Fruit fly (Drosophila melanogaster) whole organism, adult: ENCODE data around the gene Cpr76Bb.
"Not testable (repeated sequence)": the region's sequence is repeated elsewhere in the genome, so short reads cannot be mapped to it uniquely, and the experiment has no call there.

Experiments used
- CG11617 ChIP-seq: fragments of 200-800 bp; sonication (Bioruptor generic); optimal IDR thresholded peaks from 2 replicates; lab custom pipeline; 2017; ENCODE audit warnings: mild to moderate bottlenecking, missing biosample characterization, missing genetic modification reagents, missing genetic modification characterization
- CG14711 ChIP-seq: fragments of 200-800 bp; sonication (Bioruptor generic); optimal IDR thresholded peaks from 2 replicates; lab custom pipeline; 2018; ENCODE audit warnings: missing biosample characterization, mild to moderate bottlenecking, missing genetic modification characterization, moderate library complexity
- CG33017 ChIP-seq: fragments of 200-800 bp; sonication (Bioruptor generic); optimal IDR thresholded peaks from 2 replicates; lab custom pipeline; 2018; ENCODE audit warnings: missing biosample characterization, mild to moderate bottlenecking, missing genetic modification characterization, moderate library complexity
- CG7045 ChIP-seq: fragments of 200-800 bp; sonication (Bioruptor generic); optimal IDR thresholded peaks from 2 replicates; lab custom pipeline; 2017; ENCODE audit warnings: missing biosample characterization, mild to moderate bottlenecking, missing genetic modification characterization
- Crg-1 ChIP-seq: fragments of 200-800 bp; sonication (Bioruptor generic); optimal IDR thresholded peaks from 2 replicates; lab custom pipeline; 2016; ENCODE audit warnings: missing biosample characterization, missing genetic modification characterization
- kay ChIP-seq: fragments of 200-800 bp; sonication (Bioruptor generic); peaks from one replicate; lab custom pipeline; 2016; ENCODE audit warnings: missing biosample characterization, missing genetic modification characterization, borderline replicate concordance

dm6 chr3L:19475478-19475877 is 44.0 kb upstream of the Cpr76Bb start, which contains the start of the genes CG18294 and CG32213:
- TF ChIP-seq CG14711 (tag; lab: Kevin White, UChicago); Crg-1 (GFP tag; lab: Kevin White, UChicago); CG33017 (tag; lab: Kevin White, UChicago); CG11617; kay (GFP tag; lab: Kevin White, UChicago); CG7045 (GFP tag; lab: Kevin White, UChicago): not testable (repeated sequence)
